Worm (Caenorhabditis elegans) whole organism, early embryonic: Measurements from ENCODE around the gene nhr-196.

Experiments
- B0310.2 ChIP-seq: sonication (generic microtip); optimal IDR thresholded peaks from 2 replicates; lab custom pipeline; 2016; ENCODE audit warnings: mild to moderate bottlenecking, missing genetic modification characterization, missing compliant biosample characterization
- ama-1 ChIP-seq: fragments of 150-350 bp; optimal IDR thresholded peaks from 2 replicates; lab custom pipeline; 2014
- ceh-13 ChIP-seq: fragments of 200-800 bp; sonication (Bioruptor generic); optimal IDR thresholded peaks from 2 replicates; lab custom pipeline; 2018; ENCODE audit warnings: mild to moderate bottlenecking, missing genetic modification characterization, missing compliant biosample characterization
- ets-7 ChIP-seq: sonication (generic microtip); optimal IDR thresholded peaks from 2 replicates; lab custom pipeline; 2016; ENCODE audit warnings: missing genotype, missing genetic modification characterization, missing compliant biosample characterization
- flt-1 ChIP-seq: fragments of 200-800 bp; sonication (Bioruptor generic); IDR thresholded peaks from 2 replicates; pipeline ENCODE4 v1.3.6; 2022; ENCODE audit warnings: missing genetic modification characterization, missing compliant biosample characterization
- hmbx-1 ChIP-seq: sonication (generic microtip); optimal IDR thresholded peaks from 2 replicates; lab custom pipeline; 2016; ENCODE audit warnings: mild to moderate bottlenecking, missing genetic modification characterization, missing compliant biosample characterization
- hmg-4 ChIP-seq: fragments of 200-800 bp; sonication (Bioruptor generic); optimal IDR thresholded peaks from 2 replicates; lab custom pipeline; 2018; ENCODE audit warnings: mild to moderate bottlenecking, missing genetic modification characterization, missing compliant biosample characterization
- pes-1 ChIP-seq: fragments of 200-800 bp; sonication (Bioruptor generic); IDR thresholded peaks from 2 replicates; pipeline ENCODE4 v1.3.6; 2022; ENCODE audit warnings: missing genetic modification reagents, missing genetic modification characterization, missing compliant biosample characterization
- tbx-11 ChIP-seq: fragments of 200-800 bp; sonication (Bioruptor generic); IDR thresholded peaks from 2 replicates; pipeline ENCODE4 v1.3.6; 2022; ENCODE audit warnings: missing genetic modification characterization, missing compliant biosample characterization

DNA sequence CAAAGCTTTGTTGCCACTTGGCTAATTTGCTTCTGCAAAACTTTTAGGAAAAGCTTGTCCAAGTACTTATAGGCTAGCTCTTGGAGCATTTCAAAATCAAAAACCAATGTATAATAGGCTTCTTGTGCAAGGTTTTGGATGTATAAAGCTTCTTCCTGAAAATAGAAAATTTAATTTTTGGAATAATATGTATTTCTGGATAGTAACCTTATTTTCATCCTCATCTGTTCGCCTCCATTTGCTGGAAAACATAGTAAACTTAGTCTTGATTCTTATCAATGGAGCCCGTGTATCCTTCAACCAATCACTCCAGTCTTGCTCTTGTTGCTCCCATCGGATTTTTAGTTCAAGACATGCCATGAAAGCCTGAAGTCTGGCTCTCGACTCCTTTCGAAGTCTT lies 31.2 kb downstream of the nhr-196 start, which contains the start of gene Y6E2A.4:
- TF ChIP-seq ceh-13 (no peak), ama-1 (lab: Kevin White, UChicago) (no peak), ets-7 (tag; lab: Kevin White, UChicago) (no peak), flt-1 (GFP tag; lab: Robert Waterston, UW) (no peak), pes-1 (GFP tag; lab: Robert Waterston, UW) (no peak), hmbx-1 (tag; lab: Kevin White, UChicago) (no peak), B0310.2 (tag; lab: Kevin White, UChicago) (no peak), tbx-11 (GFP tag; lab: Robert Waterston, UW) (no peak), hmg-4 (no peak)
